Fruit fly (Drosophila melanogaster) whole organism, embryonic: ENCODE measurements around the gene Bet3.

Source experiments
- Abd-B ChIP-seq: fragments of 200-800 bp; sonication (Bioruptor generic); optimal IDR thresholded peaks from 2 replicates; lab custom pipeline; 2018; ENCODE audit warnings: missing biosample characterization, mild to moderate bottlenecking, missing genetic modification characterization, moderate library complexity
- Adf1 ChIP-seq: fragments of 200-800 bp; sonication (Bioruptor generic); IDR thresholded peaks from 2 replicates; pipeline ENCODE4 v1.3.6; 2022; ENCODE audit warnings: missing biosample characterization, missing genetic modification characterization
- Atf3 ChIP-seq: fragments of 200-800 bp; sonication (Bioruptor generic); optimal IDR thresholded peaks from 3 replicates; lab custom pipeline; 2016; ENCODE audit warnings: missing biosample characterization, missing genetic modification characterization
- CG10147 ChIP-seq: fragments of 200-800 bp; sonication (Bioruptor generic); optimal IDR thresholded peaks from 2 replicates; lab custom pipeline; 2019; ENCODE audit warnings: missing biosample characterization, mild to moderate bottlenecking, missing genetic modification characterization, moderate library complexity
- CG10274 ChIP-seq: fragments of 200-800 bp; sonication (Bioruptor generic); optimal IDR thresholded peaks from 3 replicates; lab custom pipeline; 2017; ENCODE audit warnings: missing biosample characterization, mild to moderate bottlenecking, missing genetic modification characterization
- CG10431 ChIP-seq: fragments of 200-800 bp; sonication (Bioruptor generic); optimal IDR thresholded peaks from 3 replicates; lab custom pipeline; 2018; ENCODE audit warnings: missing biosample characterization, mild to moderate bottlenecking, missing genetic modification characterization
- CG10565 ChIP-seq: fragments of 200-800 bp; sonication (Bioruptor generic); optimal IDR thresholded peaks from 3 replicates; lab custom pipeline; 2016; ENCODE audit warnings: missing biosample characterization, mild to moderate bottlenecking, missing genetic modification characterization
- CG11247 ChIP-seq: fragments of 200-800 bp; sonication (Bioruptor generic); IDR thresholded peaks from 2 replicates; pipeline ENCODE4 v1.3.6; 2022; ENCODE audit warnings: missing biosample characterization, missing genetic modification characterization
- CG12769 ChIP-seq: fragments of 200-800 bp; sonication (Bioruptor generic); optimal IDR thresholded peaks from 2 replicates; lab custom pipeline; 2019; ENCODE audit warnings: missing biosample characterization, mild to moderate bottlenecking, missing genetic modification characterization, moderate library complexity
- CG14710 ChIP-seq: fragments of 200-800 bp; sonication (Bioruptor generic); optimal IDR thresholded peaks from 3 replicates; lab custom pipeline; 2019; ENCODE audit warnings: missing biosample characterization, mild to moderate bottlenecking, missing genetic modification characterization, moderate library complexity
- CG15514 ChIP-seq: fragments of 200-800 bp; sonication (Bioruptor generic); optimal IDR thresholded peaks from 3 replicates; lab custom pipeline; 2017; ENCODE audit warnings: missing biosample characterization, missing genetic modification characterization, mild to moderate bottlenecking, moderate library complexity, missing genetic modification reagents
- CG15696 ChIP-seq: fragments of 200-800 bp; sonication (Bioruptor generic); optimal IDR thresholded peaks from 2 replicates; lab custom pipeline; 2019; ENCODE audit warnings: missing biosample characterization, mild to moderate bottlenecking, missing genetic modification characterization, moderate library complexity
- CG18476 ChIP-seq: fragments of 200-800 bp; sonication (Bioruptor generic); optimal IDR thresholded peaks from 2 replicates; lab custom pipeline; 2016; ENCODE audit warnings: missing biosample characterization, mild to moderate bottlenecking, missing genetic modification characterization
- CG2202 ChIP-seq: fragments of 200-800 bp; sonication (Bioruptor generic); optimal IDR thresholded peaks from 2 replicates; lab custom pipeline; 2018; ENCODE audit warnings: missing biosample characterization, mild to moderate bottlenecking, missing genetic modification characterization
- CG2678 ChIP-seq: fragments of 200-800 bp; sonication (Bioruptor generic); optimal IDR thresholded peaks from 3 replicates; lab custom pipeline; 2019; ENCODE audit warnings: missing biosample characterization, mild to moderate bottlenecking, missing genetic modification characterization, moderate library complexity
- CG4730 ChIP-seq: fragments of 200-800 bp; sonication (Bioruptor generic); IDR thresholded peaks from 2 replicates; pipeline ENCODE4 v1.3.6; 2022; ENCODE audit warnings: missing biosample characterization, missing genetic modification characterization
- CG6654 ChIP-seq: fragments of 200-800 bp; sonication (Bioruptor generic); optimal IDR thresholded peaks from 2 replicates; lab custom pipeline; 2017; ENCODE audit warnings: missing biosample characterization, mild to moderate bottlenecking, missing genetic modification characterization
- CG6683 ChIP-seq: fragments of 200-800 bp; sonication (Bioruptor generic); optimal IDR thresholded peaks from 2 replicates; lab custom pipeline; 2017; ENCODE audit warnings: missing biosample characterization, mild to moderate bottlenecking, missing genetic modification characterization, missing genetic modification reagents
- CG7556 ChIP-seq: fragments of 200-800 bp; sonication (Bioruptor generic); optimal IDR thresholded peaks from 2 replicates; lab custom pipeline; 2017; ENCODE audit warnings: missing biosample characterization, mild to moderate bottlenecking, missing genetic modification characterization
- CG7928 ChIP-seq: fragments of 200-800 bp; sonication (Bioruptor generic); optimal IDR thresholded peaks from 2 replicates; lab custom pipeline; 2017; ENCODE audit warnings: missing biosample characterization, mild to moderate bottlenecking, missing genetic modification characterization
- CG7987 ChIP-seq: fragments of 200-800 bp; sonication (Bioruptor generic); optimal IDR thresholded peaks from 2 replicates; lab custom pipeline; 2018; ENCODE audit warnings: missing biosample characterization, mild to moderate bottlenecking, missing genetic modification characterization, moderate library complexity
- Dip2 ChIP-seq: fragments of 200-800 bp; sonication (Bioruptor generic); IDR thresholded peaks from 2 replicates; pipeline ENCODE4 v1.3.6; 2022; ENCODE audit warnings: missing biosample characterization, missing genetic modification characterization
- E2f1 ChIP-seq: fragments of 200-800 bp; sonication (Bioruptor generic); IDR thresholded peaks from 2 replicates; pipeline ENCODE4 v1.3.6; 2022; ENCODE audit warnings: missing biosample characterization, missing genetic modification characterization
- Eip74EF ChIP-seq, 2 experiments: fragments of 200-800 bp in 1 of 2; fragments of >200 bp in 1 of 2; sonication (Bioruptor generic) in 1 of 2; optimal IDR thresholded peaks; 2 replicates each; lab custom pipeline; 2017 to 2019; ENCODE audit warnings: missing biosample characterization in 2 of 2, missing genetic modification characterization in 2 of 2, mild to moderate bottlenecking in 1 of 2, moderate library complexity in 1 of 2
- H2.0 ChIP-seq: fragments of 200-800 bp; sonication (Bioruptor generic); IDR thresholded peaks from 2 replicates; pipeline ENCODE4 v1.3.6; 2022; ENCODE audit warnings: missing biosample characterization, missing genetic modification characterization
- HHEX ChIP-seq: fragments of 200-800 bp; sonication (Bioruptor generic); optimal IDR thresholded peaks from 3 replicates; lab custom pipeline; 2017; ENCODE audit warnings: missing biosample characterization, mild to moderate bottlenecking, missing genetic modification characterization, missing genetic modification reagents
- Hr39 ChIP-seq: fragments of >200 bp; optimal IDR thresholded peaks from 2 replicates; lab custom pipeline; 2017
- Lpt ChIP-seq: fragments of >200 bp; optimal IDR thresholded peaks from 2 replicates; lab custom pipeline; 2018; ENCODE audit warnings: missing biosample characterization, missing genetic modification characterization
- Max ChIP-seq: fragments of 200-800 bp; sonication (Bioruptor generic); optimal IDR thresholded peaks from 2 replicates; lab custom pipeline; 2016; ENCODE audit warnings: missing biosample characterization, mild to moderate bottlenecking, missing genetic modification characterization
- Nf-YB ChIP-seq: fragments of 200-800 bp; sonication (Bioruptor generic); optimal IDR thresholded peaks from 3 replicates; lab custom pipeline; 2019; ENCODE audit warnings: missing biosample characterization, mild to moderate bottlenecking, missing genetic modification characterization, moderate library complexity
- Pdp1 ChIP-seq, 2 experiments: fragments of 200-800 bp; sonication (Bioruptor generic); optimal IDR thresholded peaks; 3 replicates each; lab custom pipeline; 2016; ENCODE audit warnings: missing biosample characterization in 2 of 2, missing genetic modification characterization in 2 of 2, mild to moderate bottlenecking in 1 of 2, moderate library complexity in 1 of 2
- bsh ChIP-seq, 2 experiments: fragments of 200-800 bp; sonication (Bioruptor generic); optimal IDR thresholded peaks; 2 replicates each; lab custom pipeline; 2017 to 2018; ENCODE audit warnings: mild to moderate bottlenecking in 2 of 2, missing biosample characterization in 2 of 2, missing genetic modification characterization in 2 of 2, moderate library complexity in 1 of 2
- cad ChIP-seq: fragments of >200 bp; optimal IDR thresholded peaks from 2 replicates; lab custom pipeline; 2017; ENCODE audit warnings: missing biosample characterization, missing genetic modification characterization
- cg ChIP-seq: fragments of 200-800 bp; sonication (Bioruptor generic); optimal IDR thresholded peaks from 3 replicates; lab custom pipeline; 2019; ENCODE audit warnings: missing biosample characterization, mild to moderate bottlenecking, missing genetic modification characterization, moderate library complexity
- fu2 ChIP-seq: fragments of 200-800 bp; sonication (Bioruptor generic); optimal IDR thresholded peaks from 2 replicates; lab custom pipeline; 2016; ENCODE audit warnings: missing biosample characterization, missing genetic modification characterization
- gsb ChIP-seq: fragments of 200-800 bp; sonication (Bioruptor generic); IDR thresholded peaks from 2 replicates; pipeline ENCODE4 v1.3.6; 2022; ENCODE audit warnings: missing biosample characterization, missing genetic modification characterization
- h ChIP-seq: fragments of >200 bp; optimal IDR thresholded peaks from 2 replicates; lab custom pipeline; 2017
- her ChIP-seq: fragments of 200-800 bp; sonication (Bioruptor generic); optimal IDR thresholded peaks from 2 replicates; lab custom pipeline; 2016; ENCODE audit warnings: missing biosample characterization, missing genetic modification characterization
- lab ChIP-seq: fragments of 200-800 bp; sonication (Bioruptor generic); optimal IDR thresholded peaks from 3 replicates; lab custom pipeline; 2017; ENCODE audit warnings: missing biosample characterization, missing genetic modification characterization, mild to moderate bottlenecking, moderate library complexity, missing genetic modification reagents
- schlank ChIP-seq: fragments of 200-800 bp; sonication (Bioruptor generic); optimal IDR thresholded peaks from 2 replicates; lab custom pipeline; 2018; ENCODE audit warnings: missing biosample characterization, mild to moderate bottlenecking, missing genetic modification characterization
- tap ChIP-seq: fragments of 200-800 bp; optimal IDR thresholded peaks from 3 replicates; lab custom pipeline; 2019; ENCODE audit warnings: missing biosample characterization, mild to moderate bottlenecking, missing genetic modification characterization, moderate library complexity
- tin ChIP-seq: fragments of 200-800 bp; sonication (Bioruptor generic); optimal IDR thresholded peaks from 3 replicates; lab custom pipeline; 2016; ENCODE audit warnings: missing biosample characterization, missing genetic modification characterization
- tll ChIP-seq, 2 experiments: fragments of 200-800 bp in 1 of 2; fragments of >200 bp in 1 of 2; sonication (Bioruptor generic) in 1 of 2; optimal IDR thresholded peaks; 2 replicates each; lab custom pipeline; 2017 to 2019; ENCODE audit warnings: missing biosample characterization in 2 of 2, missing genetic modification characterization in 2 of 2, mild to moderate bottlenecking in 1 of 2, moderate library complexity in 1 of 2
- trh ChIP-seq: fragments of 200-800 bp; sonication (Bioruptor generic); optimal IDR thresholded peaks from 2 replicates; lab custom pipeline; 2016; ENCODE audit warnings: missing biosample characterization, missing genetic modification characterization
- usp ChIP-seq: fragments of >200 bp; optimal IDR thresholded peaks from 2 replicates; lab custom pipeline; 2017; ENCODE audit warnings: missing biosample characterization, missing genetic modification characterization
- vnd ChIP-seq: fragments of 200-800 bp; sonication (Bioruptor generic); IDR thresholded peaks from 3 replicates; pipeline ENCODE4 v1.3.6; 2022; ENCODE audit warnings: missing biosample characterization, missing genetic modification characterization; ENCODE audit not compliant: partially characterized antibody
- wor ChIP-seq: fragments of 200-800 bp; sonication (Bioruptor generic); IDR thresholded peaks from 2 replicates; pipeline ENCODE4 v1.3.6; 2022; ENCODE audit warnings: missing biosample characterization, missing genetic modification characterization
- zfh1 ChIP-seq: fragments of 200-800 bp; sonication (Bioruptor generic); IDR thresholded peaks from 3 replicates; pipeline ENCODE4 v1.3.6; 2022; ENCODE audit warnings: missing biosample characterization, missing genetic modification characterization
- zfh2 ChIP-seq: fragments of 200-800 bp; sonication (Bioruptor generic); optimal IDR thresholded peaks from 2 replicates; lab custom pipeline; 2016; ENCODE audit warnings: missing biosample characterization, missing genetic modification characterization

Bet3 gene

DNA sequence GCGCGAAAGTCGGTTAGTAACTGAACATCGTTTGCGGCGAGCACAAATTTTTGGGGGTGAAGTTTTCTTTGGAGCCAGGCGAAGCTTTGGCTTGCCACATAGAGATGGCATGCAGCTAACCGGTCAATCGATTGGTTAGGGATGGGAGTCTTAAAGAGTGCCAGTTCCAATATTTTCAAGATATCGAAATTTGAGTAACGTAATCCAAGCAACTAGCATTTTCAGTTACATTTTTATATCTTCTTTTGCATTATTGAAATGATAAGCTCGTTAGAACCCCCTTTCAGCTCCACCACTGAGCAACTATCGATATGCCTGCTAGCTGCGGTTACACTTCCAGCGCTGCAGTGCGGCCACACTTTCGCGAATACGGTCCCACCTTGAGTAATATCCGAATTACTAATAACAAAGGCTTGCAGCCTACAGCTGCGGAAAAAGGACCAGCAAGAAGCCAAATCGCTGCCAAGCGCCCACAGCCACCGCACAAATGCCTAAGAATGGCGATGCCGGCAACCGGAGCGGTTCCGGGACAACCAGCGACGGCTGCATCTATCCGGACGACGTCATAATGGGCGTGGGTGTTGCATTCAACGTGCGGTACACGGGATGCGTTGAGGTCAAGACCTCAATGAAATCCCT is 15.3 kb downstream of the Bet3 start, which contains the start of the genes Atat and Shc (continued):
- TF ChIP-seq CG7928 (GFP tag; lab: Kevin White, UChicago) (peak; percentile 85), Eip74EF (GFP tag; optimal IDR thresholded peaks at IDR 0.05; lab: Kevin White, UChicago) (peak in 1 of 2 experiments; percentile 89), her (peak; percentile 97), usp (GFP tag; lab: Kevin White, UChicago) (no peak), schlank (tag; lab: Kevin White, UChicago) (peak; percentile 98), CG2678 (tag; lab: Kevin White, UChicago) (peak; percentile 98), cad (no peak), E2f1 (GFP tag; lab: Robert Waterston, UW) (peak; percentile 99), CG4730 (peak; percentile 99), CG7556 (peak; percentile 96), cg (GFP tag; lab: Kevin White, UChicago) (peak; percentile 2), Adf1 (GFP tag; lab: Robert Waterston, UW) (peak; percentile 90), CG6683 (GFP tag; lab: Kevin White, UChicago) (peak; percentile 96), CG18476 (GFP tag; lab: Kevin White, UChicago) (peak; percentile 98), Max (GFP tag; lab: Kevin White, UChicago) (peak; percentile 99), CG6654 (GFP tag; lab: Kevin White, UChicago) (peak; percentile 94), CG10147 (peak; percentile 99), H2.0 (GFP tag; lab: Robert Waterston, UW) (peak; percentile 99), CG10274 (GFP tag; lab: Kevin White, UChicago) (peak; percentile 95), bsh (GFP tag; optimal IDR thresholded peaks at IDR 0.05; lab: Kevin White, UChicago) (peak; percentile 72 to 98), gsb (GFP tag; lab: Robert Waterston, UW) (peak; percentile 99), HHEX (GFP tag; lab: Kevin White, UChicago) (peak; percentile 99), vnd (GFP tag; lab: Robert Waterston, UW) (peak; percentile 93), Atf3 (peak; percentile 99), CG10431 (GFP tag; lab: Kevin White, UChicago) (peak; percentile 86), CG15514 (GFP tag; lab: Kevin White, UChicago) (peak; percentile 96), h (no peak), tll (GFP tag; optimal IDR thresholded peaks at IDR 0.05; lab: Kevin White, UChicago) (peak; percentile 50 to 94), trh (GFP tag; lab: Kevin White, UChicago) (peak; percentile 99), CG12769 (tag; lab: Kevin White, UChicago) (peak; percentile 100), zfh1 (GFP tag; lab: Robert Waterston, UW) (peak; percentile 100), CG10565 (GFP tag; lab: Kevin White, UChicago) (peak; percentile 97), tap (tag; lab: Kevin White, UChicago) (peak; percentile 95), fu2 (GFP tag; lab: Kevin White, UChicago) (peak; percentile 100), tin (GFP tag; lab: Kevin White, UChicago) (peak; percentile 100), Dip2 (GFP tag; lab: Robert Waterston, UW) (peak; percentile 83), Pdp1 (GFP tag; optimal IDR thresholded peaks at IDR 0.05; lab: Kevin White, UChicago) (peak; percentile 99 to 100), lab (peak; percentile 99), CG15696 (tag; lab: Kevin White, UChicago) (peak; percentile 99), CG11247 (GFP tag; lab: Robert Waterston, UW) (peak; percentile 100), wor (GFP tag; lab: Robert Waterston, UW) (peak; percentile 99), CG7987 (GFP tag; lab: Kevin White, UChicago) (peak; percentile 95), CG14710 (tag; lab: Kevin White, UChicago) (peak; percentile 97), zfh2 (GFP tag; lab: Kevin White, UChicago) (peak; percentile 100), Abd-B (GFP tag; lab: Kevin White, UChicago) (peak; percentile 100), Lpt (GFP tag; lab: Kevin White, UChicago) (no peak), Nf-YB (peak; percentile 87), CG2202 (tag; lab: Kevin White, UChicago) (peak; percentile 96), Hr39 (lab: Kevin White, UChicago) (no peak)
